Worm (Caenorhabditis elegans): Measurements from ENCODE around the gene nlp-29.

- TF ChIP-seq attf-6 (GFP tag; IDR thresholded peaks at IDR 0.05), result no peak
- no peak for TF ChIP-seq lsy-27 (tag; optimal IDR thresholded peaks at IDR 0.05; ENCODE audit: borderline replicate concordance, insufficient read depth)
- no peak for TF ChIP-seq egrh-3 (GFP tag; IDR thresholded peaks at IDR 0.05)
- no peak for TF ChIP-seq ztf-28 (GFP tag; IDR thresholded peaks at IDR 0.05)
- TF ChIP-seq snpc-4 (GFP tag; optimal IDR thresholded peaks at IDR 0.05), result no peak
- TF ChIP-seq snpc-4 (tag; optimal IDR thresholded peaks at IDR 0.05), result no peak
- TF ChIP-seq him-1 (tag; optimal IDR thresholded peaks at IDR 0.05), result no peak
- no peak for TF ChIP-seq unc-62 (GFP tag; optimal IDR thresholded peaks at IDR 0.05)
- no peak for TF ChIP-seq F49E8.2 (tag; optimal IDR thresholded peaks at IDR 0.05; ENCODE audit: insufficient read depth)
- no peak for TF ChIP-seq tbx-9 (tag; optimal IDR thresholded peaks at IDR 0.05; ENCODE audit: borderline replicate concordance)
- TF ChIP-seq ztf-25 (GFP tag; IDR thresholded peaks at IDR 0.05), result no peak
- no peak for TF ChIP-seq Y95B8A.8 (GFP tag; IDR thresholded peaks at IDR 0.05)
These were observed 7.3 kb upstream of the nlp-29 start, which contains the start of gene str-83 for ce11 chrV:3976964-3977363.

All from whole organism, young adult.